Fruit fly (Drosophila melanogaster): ENCODE results near the gene raskol.

Gene raskol

dm6 chrX:17679642-17680571 is 30.0 kb upstream of the raskol start (continued):
- TF ChIP-seq CG17361 (GFP tag; IDR thresholded peaks at IDR 0.05): 0 out of 3 replicates have a peak, but pooled peaks have one; percentile 24
- peak; percentile 39 for TF ChIP-seq CG13424 (tag; optimal IDR thresholded peaks at IDR 0.05)
- 0 out of 2 replicates have a peak, but pooled peaks have one; percentile 15 for TF ChIP-seq sob (GFP tag; IDR thresholded peaks at IDR 0.05)
- TF ChIP-seq emc (GFP tag; optimal IDR thresholded peaks at IDR 0.05): no peak
- peak; percentile 26 for TF ChIP-seq CG15269 (tag; optimal IDR thresholded peaks at IDR 0.05)
- peak; percentile 24 for TF ChIP-seq CG7839 (tag; optimal IDR thresholded peaks at IDR 0.05)
- TF ChIP-seq Hr51 (GFP tag; optimal IDR thresholded peaks at IDR 0.05): peak in 1 of 2 experiments; percentile 39
- TF ChIP-seq CG17186 (GFP tag; optimal IDR thresholded peaks at IDR 0.05): no peak
- peak; percentile 81; the same call in 2 of the 4 replicates for TF ChIP-seq chinmo (GFP tag; IDR thresholded peaks at IDR 0.05; ENCODE audit: partially characterized antibody)
- TF ChIP-seq fd64A (GFP tag; optimal IDR thresholded peaks at IDR 0.05): no peak
- no peak for TF ChIP-seq zen (tag; optimal IDR thresholded peaks at IDR 0.05)
- TF ChIP-seq CG7928 (GFP tag; optimal IDR thresholded peaks at IDR 0.05): no peak
- no peak for TF ChIP-seq CG8281 (tag; optimal IDR thresholded peaks at IDR 0.05)
- TF ChIP-seq Jarid2 (GFP tag; optimal IDR thresholded peaks at IDR 0.05): no peak
- TF ChIP-seq CG16813 (GFP tag; IDR thresholded peaks at IDR 0.05; ENCODE audit: partially characterized antibody): no peak
- no peak for TF ChIP-seq seq (GFP tag; IDR thresholded peaks at IDR 0.05)
- TF ChIP-seq Mad (GFP tag; optimal IDR thresholded peaks at IDR 0.05): no peak
- no peak for TF ChIP-seq CG15011 (GFP tag; optimal IDR thresholded peaks at IDR 0.05)
- TF ChIP-seq CG8359 (GFP tag; optimal IDR thresholded peaks at IDR 0.05; ENCODE audit: borderline replicate concordance): no peak
- TF ChIP-seq scrt (GFP tag; optimal IDR thresholded peaks at IDR 0.05): no peak
- no peak for TF ChIP-seq CG10431 (GFP tag; optimal IDR thresholded peaks at IDR 0.05)
- no peak for TF ChIP-seq rib (GFP tag; IDR thresholded peaks at IDR 0.05)
- TF ChIP-seq CG16779 (GFP tag; IDR thresholded peaks at IDR 0.05): no peak
- no peak for TF ChIP-seq MBD-R2 (GFP tag; IDR thresholded peaks at IDR 0.05)
- no peak for TF ChIP-seq Hey (tag; optimal IDR thresholded peaks at IDR 0.05)
- TF ChIP-seq CG32767 (GFP tag; IDR thresholded peaks at IDR 0.05): no peak
- TF ChIP-seq mirr (GFP tag; optimal IDR thresholded peaks at IDR 0.05): no peak
- TF ChIP-seq Dp (GFP tag; optimal IDR thresholded peaks at IDR 0.05): no peak
- peak; percentile 62 for TF ChIP-seq Drgx (GFP tag; IDR thresholded peaks at IDR 0.05)
- no peak for TF ChIP-seq tx (GFP tag; optimal IDR thresholded peaks at IDR 0.05)
- no peak for TF ChIP-seq gro (GFP tag; optimal IDR thresholded peaks at IDR 0.05)
- no peak for TF ChIP-seq fu2 (GFP tag; optimal IDR thresholded peaks at IDR 0.05)
- TF ChIP-seq dimm (GFP tag; IDR thresholded peaks at IDR 0.05): no peak
- TF ChIP-seq tll (GFP tag; optimal IDR thresholded peaks at IDR 0.05): no peak
- TF ChIP-seq Opbp (GFP tag; IDR thresholded peaks at IDR 0.05; ENCODE audit: partially characterized antibody): no peak
- TF ChIP-seq HLH4C (GFP tag; IDR thresholded peaks at IDR 0.05; ENCODE audit: partially characterized antibody): no peak
- TF ChIP-seq insv (GFP tag; optimal IDR thresholded peaks at IDR 0.05): no peak
- no peak for TF ChIP-seq lbe (GFP tag; optimal IDR thresholded peaks at IDR 0.05)
- no peak for TF ChIP-seq CG11093 (GFP tag; IDR thresholded peaks at IDR 0.05)
- TF ChIP-seq Neu2 (GFP tag; optimal IDR thresholded peaks at IDR 0.05; ENCODE audit: borderline replicate concordance): no peak
- peak; percentile 9 for TF ChIP-seq CG18262 (tag; optimal IDR thresholded peaks at IDR 0.05)
- no peak for TF ChIP-seq Awh (GFP tag; IDR thresholded peaks at IDR 0.05)
- no peak for TF ChIP-seq h (optimal IDR thresholded peaks at IDR 0.05)
- no peak for TF ChIP-seq Xbp1 (GFP tag; optimal IDR thresholded peaks at IDR 0.05)
- TF ChIP-seq pfk (GFP tag; optimal IDR thresholded peaks at IDR 0.05): no peak
- TF ChIP-seq CG13775 (GFP tag; optimal IDR thresholded peaks at IDR 0.05): no peak
- no peak for TF ChIP-seq Hr3 (GFP tag; optimal IDR thresholded peaks at IDR 0.05)
- no peak for TF ChIP-seq CG18476 (GFP tag; optimal IDR thresholded peaks at IDR 0.05)
